Worm (Caenorhabditis elegans): ENCODE data around the gene dao-3.

ce11 chrX:8109531-8109930, 23.2 kb upstream of the dao-3 start:
- no peak for TF ChIP-seq T22C8.4 (GFP tag; IDR thresholded peaks at IDR 0.05)
- TF ChIP-seq ztf-29 (GFP tag; IDR thresholded peaks at IDR 0.05) = no peak

Measured in whole organism, midembryonic.